Fruit fly (Drosophila melanogaster) whole organism, embryonic: ENCODE results near the gene acj6.

ENCODE experiments used
- Ada2b ChIP-seq: fragments of 200-800 bp; sonication (Bioruptor generic); IDR thresholded peaks from 2 replicates; pipeline ENCODE4 v1.3.6; 2022; ENCODE audit warnings: missing biosample characterization, missing genetic modification characterization
- Aef1 ChIP-seq: fragments of 200-800 bp; sonication (Bioruptor generic); IDR thresholded peaks from 3 replicates; pipeline ENCODE4 v1.3.6; 2022; ENCODE audit warnings: missing biosample characterization, missing genetic modification characterization
- Awh ChIP-seq: fragments of 200-800 bp; sonication (Bioruptor generic); IDR thresholded peaks from 2 replicates; pipeline ENCODE4, ENCODE4 v1.3.6; 2022; ENCODE audit warnings: missing biosample characterization, missing genetic modification characterization
- CG10543 ChIP-seq: fragments of 200-800 bp; sonication (Bioruptor generic); optimal IDR thresholded peaks from 3 replicates; lab custom pipeline; 2017; ENCODE audit warnings: missing biosample characterization, mild to moderate bottlenecking, missing genetic modification characterization, moderate library complexity
- CG11504 ChIP-seq: fragments of 200-800 bp; sonication (Bioruptor generic); optimal IDR thresholded peaks from 3 replicates; lab custom pipeline; 2019; ENCODE audit warnings: missing biosample characterization, mild to moderate bottlenecking, missing genetic modification characterization, moderate library complexity
- CG11560 ChIP-seq: fragments of 200-800 bp; sonication (Bioruptor generic); IDR thresholded peaks from 3 replicates; pipeline ENCODE4 v1.3.6; 2022; ENCODE audit warnings: missing biosample characterization, missing genetic modification characterization
- CG14014 ChIP-seq: fragments of 200-800 bp; sonication (Bioruptor generic); IDR thresholded peaks from 2 replicates; pipeline ENCODE4 v1.3.6; 2022; ENCODE audit warnings: missing biosample characterization, missing genetic modification characterization
- CG14860 ChIP-seq: fragments of 200-800 bp; sonication (Bioruptor generic); IDR thresholded peaks from 3 replicates; pipeline ENCODE4 v1.3.6; 2022; ENCODE audit warnings: missing biosample characterization, missing genetic modification characterization; ENCODE audit not compliant: partially characterized antibody
- CG16813 ChIP-seq: fragments of 200-800 bp; sonication (Bioruptor generic); IDR thresholded peaks from 3 replicates; pipeline ENCODE4 v1.3.6; 2022; ENCODE audit warnings: missing biosample characterization, missing genetic modification characterization; ENCODE audit not compliant: partially characterized antibody
- CG17328 ChIP-seq: fragments of 200-800 bp; sonication (Bioruptor generic); IDR thresholded peaks from 2 replicates; pipeline ENCODE4 v1.3.6; 2022; ENCODE audit warnings: missing biosample characterization, missing genetic modification characterization
- CG1792 ChIP-seq: fragments of 200-800 bp; sonication (Bioruptor generic); optimal IDR thresholded peaks from 2 replicates; lab custom pipeline; 2016; ENCODE audit warnings: missing biosample characterization, missing genetic modification characterization
- CG18262 ChIP-seq: fragments of 200-800 bp; optimal IDR thresholded peaks from 3 replicates; lab custom pipeline; 2019; ENCODE audit warnings: missing biosample characterization, mild to moderate bottlenecking, missing genetic modification characterization, moderate library complexity
- CG3065 ChIP-seq: fragments of 200-800 bp; sonication (Bioruptor generic); optimal IDR thresholded peaks from 2 replicates; lab custom pipeline; 2016; ENCODE audit warnings: missing biosample characterization, missing genetic modification characterization
- CG31441 ChIP-seq: fragments of 200-800 bp; sonication (Bioruptor generic); IDR thresholded peaks from 2 replicates; pipeline ENCODE4 v1.3.6; 2022; ENCODE audit warnings: missing biosample characterization, missing genetic modification characterization
- CG4328 ChIP-seq: fragments of 200-800 bp; sonication (Bioruptor generic); optimal IDR thresholded peaks from 3 replicates; lab custom pipeline; 2017; ENCODE audit warnings: missing biosample characterization, missing genetic modification reagents, missing genetic modification characterization
- CG6175 ChIP-seq: fragments of 200-800 bp; sonication (Bioruptor generic); IDR thresholded peaks from 3 replicates; pipeline ENCODE4 v1.3.6; 2022; ENCODE audit warnings: missing biosample characterization, missing genetic modification characterization
- CG6254 ChIP-seq: fragments of 200-800 bp; sonication (Bioruptor generic); optimal IDR thresholded peaks from 3 replicates; lab custom pipeline; 2017; ENCODE audit warnings: mild to moderate bottlenecking, missing biosample characterization, missing genetic modification reagents, missing genetic modification characterization
- CG6791 ChIP-seq: fragments of 200-800 bp; sonication (Bioruptor generic); IDR thresholded peaks from 3 replicates; pipeline ENCODE4 v1.3.6; 2022; ENCODE audit warnings: missing biosample characterization, missing genetic modification characterization; ENCODE audit not compliant: partially characterized antibody
- CG7372 ChIP-seq: fragments of 200-800 bp; sonication (Bioruptor generic); IDR thresholded peaks from 2 replicates; pipeline ENCODE4 v1.3.6; 2022; ENCODE audit warnings: missing biosample characterization, missing genetic modification characterization
- CG8290 ChIP-seq, 3 experiments: fragments of 200-800 bp; sonication (Bioruptor generic); optimal IDR thresholded peaks; 2 replicates each; lab custom pipeline; 2016 to 2019; ENCODE audit warnings: missing biosample characterization in 3 of 3, missing genetic modification characterization in 3 of 3, mild to moderate bottlenecking in 2 of 3, moderate library complexity in 1 of 3
- Dad ChIP-seq: fragments of 200-800 bp; sonication (Bioruptor generic); optimal IDR thresholded peaks from 3 replicates; lab custom pipeline; 2016; ENCODE audit warnings: missing biosample characterization, missing genetic modification characterization
- Dbx ChIP-seq: fragments of 200-800 bp; sonication (Bioruptor generic); IDR thresholded peaks from 3 replicates; pipeline ENCODE4 v1.3.6; 2022; ENCODE audit warnings: missing biosample characterization, missing genetic modification characterization
- Dll ChIP-seq: fragments of 200-800 bp; sonication (Bioruptor generic); IDR thresholded peaks from 4 replicates; pipeline ENCODE4 v1.3.6; 2022; ENCODE audit warnings: missing biosample characterization, missing genetic modification characterization; ENCODE audit not compliant: partially characterized antibody
- Elba2 ChIP-seq: fragments of 200-800 bp; sonication (Bioruptor generic); optimal IDR thresholded peaks from 3 replicates; lab custom pipeline; 2016; ENCODE audit warnings: missing biosample characterization, missing genetic modification characterization
- HLHmδ ChIP-seq: fragments of 200-800 bp; sonication (Bioruptor generic); optimal IDR thresholded peaks from 2 replicates; lab custom pipeline; 2018; ENCODE audit warnings: missing biosample characterization, mild to moderate bottlenecking, missing genetic modification characterization, moderate library complexity
- Hr3 ChIP-seq: fragments of 200-800 bp; sonication (Bioruptor generic); optimal IDR thresholded peaks from 3 replicates; lab custom pipeline; 2016; ENCODE audit warnings: missing biosample characterization, missing genetic modification characterization
- Hsf ChIP-seq: fragments of 200-800 bp; sonication (Bioruptor generic); optimal IDR thresholded peaks from 3 replicates; lab custom pipeline; 2016; ENCODE audit warnings: missing biosample characterization, missing genetic modification characterization
- NC2α ChIP-seq: fragments of 200-800 bp; sonication (Bioruptor generic); optimal IDR thresholded peaks from 2 replicates; lab custom pipeline; 2016; ENCODE audit warnings: missing biosample characterization, missing genetic modification characterization
- Scr ChIP-seq: fragments of 200-800 bp; sonication (Bioruptor generic); IDR thresholded peaks from 2 replicates; pipeline ENCODE4 v1.3.6; 2022; ENCODE audit warnings: missing biosample characterization, missing genetic modification characterization; ENCODE audit not compliant: partially characterized antibody
- abd-A ChIP-seq: fragments of 200-800 bp; sonication (Bioruptor generic); optimal IDR thresholded peaks from 3 replicates; lab custom pipeline; 2019; ENCODE audit warnings: missing biosample characterization, mild to moderate bottlenecking, missing genetic modification characterization, moderate library complexity
- aop ChIP-seq: fragments of 200-800 bp; sonication (Bioruptor generic); IDR thresholded peaks from 2 replicates; pipeline ENCODE4 v1.3.6; 2022; ENCODE audit warnings: missing biosample characterization, missing genetic modification characterization
- ara ChIP-seq: fragments of 200-800 bp; sonication (Bioruptor generic); IDR thresholded peaks from 2 replicates; pipeline ENCODE4 v1.3.6; 2022; ENCODE audit warnings: missing biosample characterization, missing genetic modification characterization
- br ChIP-seq: fragments of >200 bp; optimal IDR thresholded peaks from 2 replicates; lab custom pipeline; 2017
- chn ChIP-seq: fragments of 200-800 bp; sonication (Bioruptor generic); optimal IDR thresholded peaks from 2 replicates; lab custom pipeline; 2016; ENCODE audit warnings: missing biosample characterization, missing genetic modification characterization
- croc ChIP-seq: fragments of 200-800 bp; sonication (Bioruptor generic); conservative IDR thresholded peaks from 3 replicates; pipeline ENCODE4 v1.3.6; 2022; ENCODE audit warnings: missing biosample characterization, missing genetic modification characterization
- crp ChIP-seq, 2 experiments: fragments of 200-800 bp; sonication (Bioruptor generic); optimal IDR thresholded peaks; 2 replicates in 1 of 2; 3 replicates in 1 of 2; lab custom pipeline; 2017; ENCODE audit warnings: missing biosample characterization in 2 of 2, missing genetic modification characterization in 2 of 2, mild to moderate bottlenecking in 1 of 2, moderate library complexity in 1 of 2
- ftz-f1 ChIP-seq: fragments of 200-800 bp; sonication (Bioruptor generic); optimal IDR thresholded peaks from 2 replicates; lab custom pipeline; 2016; ENCODE audit warnings: missing biosample characterization, missing genetic modification characterization
- gfzf ChIP-seq: fragments of 200-800 bp; sonication (Bioruptor generic); optimal IDR thresholded peaks from 2 replicates; lab custom pipeline; 2016; ENCODE audit warnings: missing biosample characterization, mild to moderate bottlenecking, missing genetic modification characterization, moderate library complexity
- grau ChIP-seq: fragments of 200-800 bp; optimal IDR thresholded peaks from 3 replicates; lab custom pipeline; 2019; ENCODE audit warnings: missing biosample characterization, mild to moderate bottlenecking, missing genetic modification characterization, moderate library complexity
- kah ChIP-seq: fragments of 200-800 bp; sonication (Bioruptor generic); optimal IDR thresholded peaks from 2 replicates; lab custom pipeline; 2018; ENCODE audit warnings: missing biosample characterization, mild to moderate bottlenecking, missing genetic modification characterization
- kni ChIP-seq: fragments of 200-800 bp; sonication (Bioruptor generic); optimal IDR thresholded peaks from 3 replicates; lab custom pipeline; 2017; ENCODE audit warnings: mild to moderate bottlenecking, missing biosample characterization, missing genetic modification reagents, missing genetic modification characterization
- mam ChIP-seq: fragments of 200-800 bp; sonication (Bioruptor generic); optimal IDR thresholded peaks from 3 replicates; lab custom pipeline; 2016; ENCODE audit warnings: missing biosample characterization, missing genetic modification characterization
- otp ChIP-seq: fragments of 200-800 bp; sonication (Bioruptor generic); IDR thresholded peaks from 3 replicates; pipeline ENCODE4, ENCODE4 v1.3.6; 2022; ENCODE audit warnings: missing biosample characterization, missing genetic modification characterization
- pho ChIP-seq: fragments of 200-800 bp; sonication (Bioruptor generic); optimal IDR thresholded peaks from 2 replicates; lab custom pipeline; 2016; ENCODE audit warnings: missing biosample characterization, missing genetic modification characterization
- scrt ChIP-seq: fragments of 200-800 bp; sonication (Bioruptor generic); optimal IDR thresholded peaks from 2 replicates; lab custom pipeline; 2018; ENCODE audit warnings: missing biosample characterization, mild to moderate bottlenecking, missing genetic modification characterization, moderate library complexity
- sna ChIP-seq: fragments of 200-800 bp; sonication (Bioruptor generic); IDR thresholded peaks from 2 replicates; pipeline ENCODE4 v1.3.6; 2022; ENCODE audit warnings: missing biosample characterization, missing genetic modification characterization; ENCODE audit not compliant: partially characterized antibody
- tap ChIP-seq: fragments of 200-800 bp; optimal IDR thresholded peaks from 3 replicates; lab custom pipeline; 2019; ENCODE audit warnings: missing biosample characterization, mild to moderate bottlenecking, missing genetic modification characterization, moderate library complexity
- trh ChIP-seq: fragments of 200-800 bp; sonication (Bioruptor generic); optimal IDR thresholded peaks from 2 replicates; lab custom pipeline; 2016; ENCODE audit warnings: missing biosample characterization, missing genetic modification characterization
- wek ChIP-seq: fragments of 200-800 bp; sonication (Bioruptor generic); optimal IDR thresholded peaks from 3 replicates; lab custom pipeline; 2018; ENCODE audit warnings: missing biosample characterization, mild to moderate bottlenecking, missing genetic modification characterization, moderate library complexity

acj6 gene

DNA sequence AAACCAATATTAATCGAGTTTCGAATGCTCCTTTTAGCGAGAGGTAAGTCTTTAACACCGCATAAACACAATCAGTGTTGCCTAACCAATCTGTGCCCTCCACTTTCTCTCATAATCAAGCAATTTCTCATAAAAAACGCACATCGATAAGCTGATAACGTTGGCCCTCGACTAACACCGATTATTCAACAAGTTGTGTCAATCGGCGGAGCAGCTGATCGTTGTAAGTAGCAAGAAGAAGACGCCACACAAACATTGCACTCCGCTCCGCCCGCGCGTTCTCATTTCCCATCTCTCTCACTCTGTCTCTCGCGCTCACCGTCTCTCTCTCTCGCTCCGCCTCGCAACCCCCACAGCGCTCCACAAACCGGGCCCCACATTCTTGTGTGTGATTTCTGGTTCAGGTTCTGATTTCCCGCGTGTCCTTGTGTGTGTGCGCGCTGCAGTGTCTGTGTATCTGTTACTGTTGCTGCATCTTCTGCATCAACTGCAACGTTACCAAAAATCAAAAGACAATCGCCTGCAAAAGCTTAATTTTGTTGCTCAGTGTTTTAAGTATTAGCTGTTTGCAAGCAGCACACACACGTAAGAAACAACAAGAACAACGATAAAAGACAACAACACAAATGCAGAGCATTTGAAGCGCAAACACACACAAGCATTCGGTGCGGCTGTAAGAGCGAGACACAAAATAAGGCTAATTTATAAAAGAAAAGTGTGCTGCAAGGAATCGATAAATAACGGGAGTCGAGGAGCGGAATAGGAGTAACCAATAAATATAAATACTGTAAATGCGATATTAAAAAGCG is 45.6 kb downstream of the acj6 start, which contains the start of the genes CG9114 and HDAC6 (continued):
- TF ChIP-seq CG8290 (GFP tag; optimal IDR thresholded peaks at IDR 0.05; lab: Kevin White, UChicago), result peak; percentile 6
- TF ChIP-seq CG8290 (tag; optimal IDR thresholded peaks at IDR 0.05; lab: Kevin White, UChicago), result peak; percentile 40 to 60
- TF ChIP-seq abd-A (tag; lab: Kevin White, UChicago), result no peak
- TF ChIP-seq CG10543, result no peak
- TF ChIP-seq Hsf (GFP tag; lab: Kevin White, UChicago), result no peak
- TF ChIP-seq CG16813 (GFP tag; lab: Robert Waterston, UW), result peak; percentile 85
- no peak for TF ChIP-seq NC2α (GFP tag; lab: Kevin White, UChicago)
- no peak for TF ChIP-seq CG11560
- TF ChIP-seq Dad (GFP tag; lab: Kevin White, UChicago), result peak; percentile 3
- TF ChIP-seq Ada2b (GFP tag; lab: Robert Waterston, UW), result no peak
- TF ChIP-seq CG3065, result no peak
- no peak for TF ChIP-seq croc (GFP tag; lab: Robert Waterston, UW)
- TF ChIP-seq Dll (GFP tag; lab: Robert Waterston, UW), result peak; percentile 93
- peak; percentile 87 for TF ChIP-seq scrt (GFP tag; lab: Kevin White, UChicago)
- peak; percentile 7 for TF ChIP-seq HLHmδ (GFP tag; lab: Kevin White, UChicago)
- no peak for TF ChIP-seq Elba2 (GFP tag; lab: Kevin White, UChicago)
- peak; percentile 91 for TF ChIP-seq Scr (GFP tag; lab: Robert Waterston, UW)
- no peak for TF ChIP-seq Hr3 (GFP tag; lab: Kevin White, UChicago)
- no peak for TF ChIP-seq CG1792 (GFP tag; lab: Kevin White, UChicago)
- no peak for TF ChIP-seq mam
- no peak for TF ChIP-seq CG18262 (tag; lab: Kevin White, UChicago)
- no peak for TF ChIP-seq CG11504 (tag; lab: Kevin White, UChicago)
- peak; percentile 78 for TF ChIP-seq CG6791 (GFP tag; lab: Robert Waterston, UW)
- TF ChIP-seq sna (GFP tag; lab: Robert Waterston, UW), result peak; percentile 93
- peak; percentile 89 for TF ChIP-seq CG14860 (GFP tag; lab: Robert Waterston, UW)
- TF ChIP-seq kah, result peak; percentile 81
- TF ChIP-seq trh (GFP tag; lab: Kevin White, UChicago), result no peak
- no peak for TF ChIP-seq pho
- no peak for TF ChIP-seq CG4328 (GFP tag; lab: Kevin White, UChicago)
- peak; percentile 59 for TF ChIP-seq ftz-f1 (GFP tag; lab: Kevin White, UChicago)
- no peak for TF ChIP-seq CG6254 (GFP tag; lab: Kevin White, UChicago)
- 0 out of 3 replicates have a peak, but pooled peaks have one; percentile 27 for TF ChIP-seq otp
- TF ChIP-seq br (lab: Kevin White, UChicago), result no peak
- no peak for TF ChIP-seq CG14014 (GFP tag; lab: Robert Waterston, UW)
- TF ChIP-seq kni (GFP tag; lab: Kevin White, UChicago), result peak; percentile 89
- peak; percentile 56; the same call in 2 of the 3 replicates for TF ChIP-seq Aef1 (GFP tag; lab: Robert Waterston, UW)
- no peak for TF ChIP-seq CG6175 (GFP tag; lab: Robert Waterston, UW)
- no peak for TF ChIP-seq CG7372
- no peak for TF ChIP-seq CG17328 (GFP tag; lab: Robert Waterston, UW)
- no peak for TF ChIP-seq wek
- no peak for TF ChIP-seq Awh (GFP tag; lab: Robert Waterston, UW)
- TF ChIP-seq CG31441 (GFP tag; lab: Robert Waterston, UW), result 0 out of 2 replicates have a peak, but pooled peaks have one; percentile 13
- peak; percentile 38 for TF ChIP-seq chn (GFP tag; lab: Kevin White, UChicago)
- TF ChIP-seq Dbx, result peak; percentile 48; the same call in 1 of the 3 replicates
- no peak for TF ChIP-seq tap (tag; lab: Kevin White, UChicago)
- peak; percentile 22 to 90 for TF ChIP-seq crp (GFP tag; optimal IDR thresholded peaks at IDR 0.05; lab: Kevin White, UChicago)
- no peak for TF ChIP-seq ara (GFP tag; lab: Robert Waterston, UW)
- no peak for TF ChIP-seq gfzf
- TF ChIP-seq aop, result no peak
- no peak for TF ChIP-seq grau
